Fruit fly (Drosophila melanogaster) whole organism, prepupa: ENCODE results near the gene CG12056.

ENCODE experiments used
- Blimp-1 ChIP-seq: fragments of 200-800 bp; sonication (Bioruptor generic); optimal IDR thresholded peaks from 3 replicates; lab custom pipeline; 2017; ENCODE audit warnings: missing biosample characterization, missing genetic modification characterization, mild to moderate bottlenecking, moderate library complexity, missing genetic modification reagents
- CG11902 ChIP-seq: fragments of 200-800 bp; sonication (Bioruptor generic); optimal IDR thresholded peaks from 3 replicates; lab custom pipeline; 2016; ENCODE audit warnings: missing biosample characterization, missing genetic modification characterization
- CG15336 ChIP-seq: fragments of 200-800 bp; sonication (Bioruptor generic); IDR thresholded peaks from 2 replicates; pipeline ENCODE4 v1.3.6; 2022; ENCODE audit warnings: missing biosample characterization, missing genetic modification characterization
- CG31627 ChIP-seq: fragments of 200-800 bp; sonication (Bioruptor generic); optimal IDR thresholded peaks from 3 replicates; lab custom pipeline; 2016; ENCODE audit warnings: missing biosample characterization, missing genetic modification characterization
- CG6163 ChIP-seq: fragments of 200-800 bp; sonication (Bioruptor generic); IDR thresholded peaks from 3 replicates; pipeline ENCODE4 v1.3.6; 2022; ENCODE audit warnings: missing biosample characterization, missing genetic modification characterization
- CG6854 ChIP-seq: fragments of 200-800 bp; sonication (Bioruptor generic); optimal IDR thresholded peaks from 2 replicates; lab custom pipeline; 2017; ENCODE audit warnings: missing biosample characterization, mild to moderate bottlenecking, missing genetic modification characterization
- CG8632 ChIP-seq: fragments of 200-800 bp; sonication (Bioruptor generic); optimal IDR thresholded peaks from 3 replicates; lab custom pipeline; 2016; ENCODE audit warnings: missing biosample characterization, missing genetic modification characterization
- Eip75B ChIP-seq: fragments of 200-800 bp; sonication (Bioruptor generic); optimal IDR thresholded peaks from 3 replicates; lab custom pipeline; 2016; ENCODE audit warnings: missing biosample characterization, missing genetic modification characterization
- Hr4 ChIP-seq: fragments of 200-800 bp; sonication (Bioruptor generic); optimal IDR thresholded peaks from 3 replicates; lab custom pipeline; 2016; ENCODE audit warnings: missing biosample characterization, missing genetic modification characterization
- Sox15 ChIP-seq: fragments of 200-800 bp; sonication (Bioruptor generic); optimal IDR thresholded peaks from 3 replicates; lab custom pipeline; 2016; ENCODE audit warnings: missing biosample characterization, missing genetic modification characterization
- cyc ChIP-seq: fragments of 200-800 bp; sonication (Bioruptor generic); optimal IDR thresholded peaks from 3 replicates; lab custom pipeline; 2016; ENCODE audit warnings: missing biosample characterization, missing genetic modification characterization
- fd85E ChIP-seq: fragments of 200-800 bp; sonication (Bioruptor generic); optimal IDR thresholded peaks from 3 replicates; lab custom pipeline; 2016; ENCODE audit warnings: missing biosample characterization, missing genetic modification characterization
- lz ChIP-seq: fragments of 200-800 bp; sonication (Bioruptor generic); optimal IDR thresholded peaks from 3 replicates; lab custom pipeline; 2016; ENCODE audit warnings: missing biosample characterization, missing genetic modification characterization
- topi ChIP-seq: fragments of 200-800 bp; sonication (Bioruptor generic); optimal IDR thresholded peaks from 3 replicates; lab custom pipeline; 2016; ENCODE audit warnings: missing biosample characterization, missing genetic modification characterization

dm6 chrX:9155715-9156387 lies 36.6 kb upstream of the CG12056 start:
- TF ChIP-seq cyc (GFP tag; lab: Kevin White, UChicago) (no peak), CG8632 (GFP tag; lab: Kevin White, UChicago) (no peak), lz (GFP tag; lab: Kevin White, UChicago) (no peak), fd85E (GFP tag; lab: Kevin White, UChicago) (no peak), CG11902 (GFP tag; lab: Kevin White, UChicago) (no peak), Blimp-1 (no peak), Sox15 (GFP tag; lab: Kevin White, UChicago) (no peak), CG6163 (GFP tag; lab: Robert Waterston, UW) (peak; percentile 64), CG31627 (GFP tag; lab: Kevin White, UChicago) (no peak), Eip75B (GFP tag; lab: Kevin White, UChicago) (peak; percentile 17), CG15336 (no peak; the same call in 1 of the 2 replicates), Hr4 (GFP tag; lab: Kevin White, UChicago) (no peak), topi (peak; percentile 22), CG6854 (GFP tag; lab: Kevin White, UChicago) (no peak)
